Worm (Caenorhabditis elegans) whole organism, midembryonic: Measurements from ENCODE around the gene Y53C12A.11.
"Not testable (repeated sequence)": the region's sequence is repeated elsewhere in the genome, so short reads cannot be mapped to it uniquely, and the experiment has no call there.

Experiments
- T22C8.4 ChIP-seq: fragments of 200-800 bp; sonication (Bioruptor generic); IDR thresholded peaks from 2 replicates; pipeline ENCODE4 v1.3.6; 2022; ENCODE audit warnings: missing genetic modification characterization, missing compliant biosample characterization
- cog-1 ChIP-seq: sonication (generic microtip); optimal IDR thresholded peaks from 2 replicates; lab custom pipeline; 2016; ENCODE audit warnings: missing genetic modification characterization, missing compliant biosample characterization
- flt-1 ChIP-seq: fragments of 200-800 bp; sonication (Bioruptor generic); IDR thresholded peaks from 2 replicates; pipeline ENCODE4 v1.3.6; 2022; ENCODE audit warnings: missing genetic modification characterization, missing compliant biosample characterization
- klf-2 ChIP-seq: fragments of 200-800 bp; sonication (Bioruptor generic); conservative IDR thresholded peaks from 2 replicates; pipeline ENCODE4 v1.3.6; 2022; ENCODE audit warnings: missing genetic modification reagents, missing genetic modification characterization, missing compliant biosample characterization
- med-1 ChIP-seq: sonication (generic microtip); optimal IDR thresholded peaks from 2 replicates; lab custom pipeline; 2017; ENCODE audit warnings: missing genetic modification characterization, mild to moderate bottlenecking, missing compliant biosample characterization, antibody characterized with exemption, missing genetic modification reagents; ENCODE audit not compliant: insufficient read depth
- ref-1 ChIP-seq: fragments of 200-800 bp; sonication (Bioruptor generic); conservative IDR thresholded peaks from 2 replicates; pipeline ENCODE4 v1.3.6; 2022; ENCODE audit warnings: missing genetic modification reagents, missing genetic modification characterization, missing compliant biosample characterization
- tab-1 ChIP-seq: fragments of 200-800 bp; sonication (Bioruptor generic); IDR thresholded peaks from 2 replicates; pipeline ENCODE4 v1.3.6; 2022; ENCODE audit warnings: missing genetic modification characterization, missing compliant biosample characterization
- ztf-23 ChIP-seq: fragments of 200-800 bp; sonication (Bioruptor generic); IDR thresholded peaks from 2 replicates; pipeline ENCODE4 v1.3.6; 2022; ENCODE audit warnings: missing genetic modification reagents, missing genetic modification characterization, missing compliant biosample characterization
- ztf-29 ChIP-seq: fragments of 200-800 bp; sonication (Bioruptor generic); IDR thresholded peaks from 2 replicates; pipeline ENCODE4 v1.3.6; 2022; ENCODE audit warnings: missing genetic modification reagents, missing genetic modification characterization, missing compliant biosample characterization

Y53C12A.11 gene

ce11 chrII:9718631-9719252 lies at the start of gene Y53C12A.11:
Gene Y53C12A.11 (minus strand): TSS chrII:9718698.
- not testable (repeated sequence) for TF ChIP-seq tab-1 (GFP tag; lab: Robert Waterston, UW); med-1 (GFP tag; lab: Kevin White, UChicago); klf-2

DNA sequence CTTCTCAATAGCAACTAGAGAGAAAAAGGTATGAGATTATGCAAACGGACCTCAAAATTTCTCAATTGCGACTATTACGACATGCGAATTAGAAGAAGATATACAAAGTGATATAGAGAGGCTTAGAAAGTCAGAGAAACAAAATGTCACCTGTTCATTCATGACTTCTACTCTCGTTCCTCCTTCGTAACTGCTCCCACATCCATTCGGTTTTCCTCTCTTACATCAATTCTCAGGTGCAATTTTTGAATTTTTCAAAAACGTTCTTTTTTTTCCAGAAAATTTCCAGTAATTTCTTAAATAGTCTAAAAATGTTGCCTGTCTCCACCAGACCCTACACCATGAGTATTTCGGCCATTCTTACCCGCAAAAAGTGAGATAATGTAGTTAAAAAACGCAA lies 46.2 kb upstream of the Y53C12A.11 start:
- TF ChIP-seq cog-1 (tag; lab: Kevin White, UChicago): no peak
- TF ChIP-seq flt-1 (GFP tag; lab: Robert Waterston, UW): no peak
- no peak for TF ChIP-seq ztf-29 (GFP tag; lab: Robert Waterston, UW)
- TF ChIP-seq klf-2: no peak
- TF ChIP-seq med-1 (GFP tag; lab: Kevin White, UChicago): no peak
- TF ChIP-seq T22C8.4 (GFP tag; lab: Robert Waterston, UW): no peak
- TF ChIP-seq ref-1 (GFP tag; lab: Robert Waterston, UW): no peak
- TF ChIP-seq ztf-23 (GFP tag; lab: Robert Waterston, UW): no peak
- TF ChIP-seq tab-1 (GFP tag; lab: Robert Waterston, UW): no peak

- TF ChIP-seq med-1 (GFP tag; lab: Kevin White, UChicago) (no peak), tab-1 (GFP tag; lab: Robert Waterston, UW) (no peak), ref-1 (GFP tag; lab: Robert Waterston, UW) (no peak), klf-2 (no peak), flt-1 (GFP tag; lab: Robert Waterston, UW) (no peak), T22C8.4 (GFP tag; lab: Robert Waterston, UW) (no peak), cog-1 (tag; lab: Kevin White, UChicago) (no peak), ztf-23 (GFP tag; lab: Robert Waterston, UW) (no peak), ztf-29 (GFP tag; lab: Robert Waterston, UW) (no peak)
Measured at ce11 chrII:9759382-9759781, 40.9 kb upstream of the Y53C12A.11 start.

DNA sequence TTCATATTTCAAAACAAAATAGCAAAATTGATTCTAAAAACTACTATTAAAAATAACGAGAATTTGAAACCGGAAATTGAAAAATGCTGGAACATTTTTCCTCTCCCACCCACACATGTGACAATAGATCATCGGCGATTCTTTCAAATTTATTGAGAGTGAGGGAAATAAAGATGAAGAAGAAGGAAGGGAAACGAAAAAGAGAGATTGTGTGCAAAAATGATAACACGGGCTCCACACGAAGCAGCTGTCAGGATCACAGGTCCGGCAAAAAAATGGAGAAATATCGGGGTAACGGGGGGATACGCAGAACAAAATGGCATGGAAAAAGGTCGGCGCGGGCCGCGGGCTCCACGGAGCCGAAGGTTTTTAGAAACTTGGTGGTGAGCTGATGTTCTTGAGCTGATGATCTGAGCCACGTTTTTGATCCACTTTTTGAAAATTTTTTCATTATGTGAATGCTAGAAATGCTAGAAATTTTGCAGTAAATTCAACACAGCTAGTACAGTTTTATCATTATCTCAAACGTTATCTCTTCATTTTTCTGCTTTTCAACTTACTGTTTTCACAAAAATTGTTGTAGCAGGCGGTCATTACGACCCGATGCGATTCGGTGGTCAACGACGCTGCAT lies 39.3 kb upstream of the Y53C12A.11 start, which contains the start of gene shk-1:
Gene shk-1, plus strand, starts transcription at position 582 of the 632 bp plus-strand sequence.
- no peak for TF ChIP-seq ztf-29 (GFP tag; lab: Robert Waterston, UW)
- TF ChIP-seq flt-1 (GFP tag; lab: Robert Waterston, UW): no peak
- no peak for TF ChIP-seq klf-2
- no peak for TF ChIP-seq ztf-23 (GFP tag; lab: Robert Waterston, UW)
- no peak for TF ChIP-seq cog-1 (tag; lab: Kevin White, UChicago)
- no peak for TF ChIP-seq med-1 (GFP tag; lab: Kevin White, UChicago)
- TF ChIP-seq T22C8.4 (GFP tag; lab: Robert Waterston, UW): no peak
- TF ChIP-seq tab-1 (GFP tag; lab: Robert Waterston, UW): no peak
- no peak for TF ChIP-seq ref-1 (GFP tag; lab: Robert Waterston, UW)

DNA sequence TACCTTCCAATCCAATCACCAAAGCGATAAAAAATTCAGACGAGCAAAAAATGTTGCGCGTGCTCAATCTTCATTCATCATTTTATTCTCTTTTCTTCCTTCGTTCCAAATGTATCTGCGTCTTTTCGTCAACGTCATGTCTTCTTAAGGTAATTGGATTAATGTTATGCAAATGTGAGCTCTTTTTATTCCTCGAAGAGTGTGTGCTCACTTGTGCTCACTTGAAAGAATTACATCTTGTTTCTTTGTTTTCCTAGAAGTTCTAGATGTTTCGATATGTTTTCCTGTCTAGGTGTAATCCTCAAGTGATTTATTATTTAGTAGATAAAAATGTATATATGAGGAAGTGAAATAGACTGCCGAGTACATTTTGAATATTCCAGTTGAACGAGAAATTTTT lies 36.9 kb upstream of the Y53C12A.11 start:
- TF ChIP-seq tab-1 (GFP tag; lab: Robert Waterston, UW): no peak
- TF ChIP-seq T22C8.4 (GFP tag; lab: Robert Waterston, UW): no peak
- TF ChIP-seq ztf-23 (GFP tag; lab: Robert Waterston, UW): no peak
- no peak for TF ChIP-seq ztf-29 (GFP tag; lab: Robert Waterston, UW)
- no peak for TF ChIP-seq cog-1 (tag; lab: Kevin White, UChicago)
- no peak for TF ChIP-seq med-1 (GFP tag; lab: Kevin White, UChicago)
- TF ChIP-seq ref-1 (GFP tag; lab: Robert Waterston, UW): no peak
- TF ChIP-seq klf-2: no peak
- TF ChIP-seq flt-1 (GFP tag; lab: Robert Waterston, UW): no peak

- TF ChIP-seq cog-1 (tag; lab: Kevin White, UChicago) (no peak), flt-1 (GFP tag; lab: Robert Waterston, UW) (no peak), tab-1 (GFP tag; lab: Robert Waterston, UW) (no peak), med-1 (GFP tag; lab: Kevin White, UChicago) (no peak), ref-1 (GFP tag; lab: Robert Waterston, UW) (no peak), T22C8.4 (GFP tag; lab: Robert Waterston, UW) (no peak), klf-2 (no peak), ztf-29 (GFP tag; lab: Robert Waterston, UW) (no peak), ztf-23 (GFP tag; lab: Robert Waterston, UW) (no peak)
Measured at ce11 chrII:9753730-9754129, 35.2 kb upstream of the Y53C12A.11 start, which contains the start of gene ZK1321.1. Gene ZK1321.1 (plus strand): TSS chrII:9754030.

DNA sequence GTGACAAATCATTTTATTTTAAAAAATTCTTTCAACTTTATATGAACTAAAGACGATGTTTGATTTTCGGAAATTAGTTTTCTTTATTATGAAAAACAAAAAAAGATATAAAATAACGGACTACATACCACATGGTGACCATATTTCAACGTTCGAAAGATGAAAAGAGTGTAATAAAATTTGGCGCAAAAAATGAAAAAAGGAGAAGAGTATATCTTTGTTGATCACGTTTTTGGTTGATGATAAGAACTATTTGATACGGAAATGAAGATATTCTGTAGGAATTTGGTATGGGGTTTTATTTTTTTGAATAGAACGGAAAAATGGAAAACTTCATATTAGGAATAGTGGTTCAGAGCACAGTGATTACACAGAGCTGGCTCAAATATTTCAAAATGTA lies 34.6 kb upstream of the Y53C12A.11 start, which contains the start of gene Y53C12B.7:
Gene Y53C12B.7, minus strand, starts transcription at position 163 of the 400 bp plus-strand sequence.
- no peak for TF ChIP-seq flt-1 (GFP tag; lab: Robert Waterston, UW)
- TF ChIP-seq T22C8.4 (GFP tag; lab: Robert Waterston, UW): no peak
- TF ChIP-seq tab-1 (GFP tag; lab: Robert Waterston, UW): no peak
- no peak for TF ChIP-seq med-1 (GFP tag; lab: Kevin White, UChicago)
- TF ChIP-seq ztf-29 (GFP tag; lab: Robert Waterston, UW): no peak
- no peak for TF ChIP-seq ztf-23 (GFP tag; lab: Robert Waterston, UW)

- no peak for TF ChIP-seq med-1 (GFP tag; lab: Kevin White, UChicago)
- TF ChIP-seq ztf-23 (GFP tag; lab: Robert Waterston, UW): no peak
- TF ChIP-seq T22C8.4 (GFP tag; lab: Robert Waterston, UW): no peak
- TF ChIP-seq ztf-29 (GFP tag; lab: Robert Waterston, UW): no peak
- TF ChIP-seq cog-1 (tag; lab: Kevin White, UChicago): no peak
- TF ChIP-seq klf-2: no peak
- no peak for TF ChIP-seq ref-1 (GFP tag; lab: Robert Waterston, UW)
- TF ChIP-seq flt-1 (GFP tag; lab: Robert Waterston, UW): no peak
- no peak for TF ChIP-seq tab-1 (GFP tag; lab: Robert Waterston, UW)
Measured at ce11 chrII:9752278-9752677, 33.8 kb upstream of the Y53C12A.11 start.
